Worm (Caenorhabditis elegans) whole organism, midembryonic: ENCODE measurements around the gene F19C7.8.

Experiments used
- T22C8.4 ChIP-seq: fragments of 200-800 bp; sonication (Bioruptor generic); IDR thresholded peaks from 2 replicates; pipeline ENCODE4 v1.3.6; 2022; ENCODE audit warnings: missing genetic modification characterization, missing compliant biosample characterization
- cog-1 ChIP-seq: sonication (generic microtip); optimal IDR thresholded peaks from 2 replicates; lab custom pipeline; 2016; ENCODE audit warnings: missing genetic modification characterization, missing compliant biosample characterization
- flt-1 ChIP-seq: fragments of 200-800 bp; sonication (Bioruptor generic); IDR thresholded peaks from 2 replicates; pipeline ENCODE4 v1.3.6; 2022; ENCODE audit warnings: missing genetic modification characterization, missing compliant biosample characterization
- klf-2 ChIP-seq: fragments of 200-800 bp; sonication (Bioruptor generic); conservative IDR thresholded peaks from 2 replicates; pipeline ENCODE4 v1.3.6; 2022; ENCODE audit warnings: missing genetic modification reagents, missing genetic modification characterization, missing compliant biosample characterization
- med-1 ChIP-seq: sonication (generic microtip); optimal IDR thresholded peaks from 2 replicates; lab custom pipeline; 2017; ENCODE audit warnings: missing genetic modification characterization, mild to moderate bottlenecking, missing compliant biosample characterization, antibody characterized with exemption, missing genetic modification reagents; ENCODE audit not compliant: insufficient read depth
- ref-1 ChIP-seq: fragments of 200-800 bp; sonication (Bioruptor generic); conservative IDR thresholded peaks from 2 replicates; pipeline ENCODE4 v1.3.6; 2022; ENCODE audit warnings: missing genetic modification reagents, missing genetic modification characterization, missing compliant biosample characterization
- tab-1 ChIP-seq: fragments of 200-800 bp; sonication (Bioruptor generic); IDR thresholded peaks from 2 replicates; pipeline ENCODE4 v1.3.6; 2022; ENCODE audit warnings: missing genetic modification characterization, missing compliant biosample characterization
- ztf-23 ChIP-seq: fragments of 200-800 bp; sonication (Bioruptor generic); IDR thresholded peaks from 2 replicates; pipeline ENCODE4 v1.3.6; 2022; ENCODE audit warnings: missing genetic modification reagents, missing genetic modification characterization, missing compliant biosample characterization
- ztf-29 ChIP-seq: fragments of 200-800 bp; sonication (Bioruptor generic); IDR thresholded peaks from 2 replicates; pipeline ENCODE4 v1.3.6; 2022; ENCODE audit warnings: missing genetic modification reagents, missing genetic modification characterization, missing compliant biosample characterization

F19C7.8 gene

DNA sequence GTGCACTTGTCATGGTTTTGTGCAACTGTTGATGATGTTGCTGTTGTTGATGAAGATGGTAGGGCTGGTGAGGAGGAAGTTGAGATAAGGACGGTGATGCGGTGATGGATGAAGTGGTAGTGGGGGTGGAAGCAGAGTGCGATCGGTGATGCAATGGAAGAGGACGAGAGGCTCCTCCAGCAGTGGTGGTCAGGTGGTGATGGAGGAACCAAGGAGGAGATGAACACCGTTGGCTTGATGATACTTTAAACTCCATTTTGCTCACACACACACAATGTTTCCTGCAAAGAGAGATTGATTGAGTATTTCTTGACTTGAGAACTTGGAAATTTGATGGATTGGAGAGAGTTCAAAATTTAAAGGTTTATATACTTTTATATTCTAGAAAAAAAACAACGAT, at the start of gene F19C7.8:
F19C7.8 (minus strand) TSS at position 256 of the 400 bp plus-strand sequence.
- TF ChIP-seq tab-1 (GFP tag; lab: Robert Waterston, UW) (no peak), med-1 (GFP tag; lab: Kevin White, UChicago) (no peak), ztf-29 (GFP tag; lab: Robert Waterston, UW) (no peak), klf-2 (no peak), flt-1 (no peak), T22C8.4 (no peak), cog-1 (tag; lab: Kevin White, UChicago) (no peak), ref-1 (no peak), ztf-23 (GFP tag; lab: Robert Waterston, UW) (no peak)

ce11 chrIV:4686898-4687297, 49.0 kb upstream of the F19C7.8 start:
- TF ChIP-seq ref-1, result no peak
- no peak for TF ChIP-seq flt-1
- TF ChIP-seq ztf-29 (GFP tag; lab: Robert Waterston, UW), result no peak
- TF ChIP-seq ztf-23 (GFP tag; lab: Robert Waterston, UW), result no peak
- no peak for TF ChIP-seq tab-1 (GFP tag; lab: Robert Waterston, UW)
- TF ChIP-seq cog-1 (tag; lab: Kevin White, UChicago), result no peak
- TF ChIP-seq klf-2, result no peak
- no peak for TF ChIP-seq T22C8.4
- TF ChIP-seq med-1 (GFP tag; lab: Kevin White, UChicago), result no peak

DNA sequence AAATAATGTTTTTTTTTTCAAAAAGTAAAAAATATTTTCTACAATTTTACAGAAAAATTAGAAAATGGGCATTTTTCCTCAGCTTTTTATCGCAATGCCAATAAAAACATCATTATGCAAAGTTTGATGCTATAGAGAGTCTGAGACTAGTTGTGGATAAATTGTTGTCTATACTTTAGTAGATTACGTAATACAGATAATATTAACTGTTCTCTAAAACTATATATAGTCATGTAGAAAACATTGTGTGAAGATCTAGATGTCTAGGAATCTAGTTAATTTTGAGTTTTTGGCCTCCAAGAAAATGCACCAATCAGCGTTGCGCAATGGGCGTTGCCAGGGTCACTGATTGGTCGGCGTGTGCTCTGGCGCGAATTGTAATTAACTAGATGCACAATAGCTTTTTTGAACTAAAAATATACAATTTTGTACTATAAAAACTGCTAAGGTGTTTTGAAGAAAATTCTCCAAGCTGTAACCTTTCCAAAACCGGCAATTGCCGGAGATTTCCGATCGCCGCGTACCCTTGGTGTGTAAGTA, 48.5 kb upstream of the F19C7.8 start:
- no peak for TF ChIP-seq ref-1
- TF ChIP-seq T22C8.4, result no peak
- TF ChIP-seq ztf-23 (GFP tag; lab: Robert Waterston, UW), result no peak
- no peak for TF ChIP-seq klf-2
- no peak for TF ChIP-seq med-1 (GFP tag; lab: Kevin White, UChicago)
- TF ChIP-seq tab-1 (GFP tag; lab: Robert Waterston, UW), result no peak
- no peak for TF ChIP-seq flt-1
- TF ChIP-seq ztf-29 (GFP tag; lab: Robert Waterston, UW), result no peak
- no peak for TF ChIP-seq cog-1 (tag; lab: Kevin White, UChicago)

- TF ChIP-seq ztf-23 (GFP tag; lab: Robert Waterston, UW), result no peak
- TF ChIP-seq tab-1 (GFP tag; lab: Robert Waterston, UW), result no peak
- TF ChIP-seq T22C8.4, result no peak
- TF ChIP-seq flt-1, result no peak
- TF ChIP-seq cog-1 (tag; lab: Kevin White, UChicago), result no peak
- no peak for TF ChIP-seq med-1 (GFP tag; lab: Kevin White, UChicago)
- TF ChIP-seq ztf-29 (GFP tag; lab: Robert Waterston, UW), result no peak
- TF ChIP-seq ref-1, result no peak
- TF ChIP-seq klf-2, result no peak
Measured at ce11 chrIV:4683149-4683548, 45.3 kb upstream of the F19C7.8 start.

DNA sequence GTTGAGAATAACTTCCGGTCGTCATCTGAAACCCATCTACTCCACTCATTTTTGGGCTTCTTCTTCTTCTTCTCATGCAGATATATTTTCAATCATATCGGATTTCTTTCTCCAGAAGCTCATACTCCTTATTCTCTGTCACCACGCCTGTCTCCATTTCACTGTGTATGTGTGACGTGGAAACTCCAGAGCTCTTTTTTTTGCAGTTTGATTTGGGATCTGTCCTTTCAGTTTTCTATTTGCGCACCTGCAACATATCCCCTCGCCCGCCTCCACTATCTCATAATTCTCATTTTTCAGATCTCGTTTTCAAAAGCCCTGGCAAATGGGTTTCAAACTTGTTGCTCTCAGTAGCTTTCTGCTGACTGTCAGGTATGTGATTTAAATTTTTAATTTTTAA, 40.8 kb upstream of the F19C7.8 start, which contains the start of gene kin-36:
kin-36 (plus strand) TSS at position 301 of the 400 bp plus-strand sequence.
- TF ChIP-seq ztf-23 (GFP tag; lab: Robert Waterston, UW), result no peak
- no peak for TF ChIP-seq cog-1 (tag; lab: Kevin White, UChicago)
- no peak for TF ChIP-seq flt-1
- TF ChIP-seq tab-1 (GFP tag; lab: Robert Waterston, UW), result no peak
- TF ChIP-seq ref-1, result no peak
- TF ChIP-seq med-1 (GFP tag; lab: Kevin White, UChicago), result no peak
- no peak for TF ChIP-seq T22C8.4
- TF ChIP-seq ztf-29 (GFP tag; lab: Robert Waterston, UW), result no peak

- no peak for TF ChIP-seq ztf-29 (GFP tag; lab: Robert Waterston, UW)
- TF ChIP-seq cog-1 (tag; lab: Kevin White, UChicago), result no peak
- no peak for TF ChIP-seq ztf-23 (GFP tag; lab: Robert Waterston, UW)
- no peak for TF ChIP-seq med-1 (GFP tag; lab: Kevin White, UChicago)
- no peak for TF ChIP-seq flt-1
- TF ChIP-seq klf-2, result no peak
- no peak for TF ChIP-seq ref-1
- TF ChIP-seq tab-1 (GFP tag; lab: Robert Waterston, UW), result no peak
- no peak for TF ChIP-seq T22C8.4
Measured at ce11 chrIV:4674322-4674721, 36.4 kb upstream of the F19C7.8 start.

DNA sequence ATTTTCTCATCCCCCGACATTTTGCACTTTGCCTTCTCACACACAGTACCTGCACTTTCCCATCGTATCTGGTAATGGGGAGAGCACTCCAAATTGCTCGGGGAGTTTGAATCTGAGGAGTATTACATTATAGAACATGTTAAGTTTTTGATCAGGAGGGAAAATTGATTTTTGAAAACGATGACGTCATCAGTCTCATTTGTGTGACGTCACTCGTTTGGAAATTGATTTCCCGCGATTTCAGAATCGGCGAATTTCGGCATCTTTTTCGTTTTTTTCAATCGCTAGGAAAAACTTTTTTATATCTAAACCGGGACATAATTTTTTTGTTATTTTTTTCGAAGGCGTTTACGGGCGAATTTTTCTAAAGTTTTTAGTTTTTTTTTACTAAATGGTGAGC, 35.4 kb upstream of the F19C7.8 start:
- TF ChIP-seq ztf-29 (GFP tag; lab: Robert Waterston, UW) (no peak), cog-1 (tag; lab: Kevin White, UChicago) (no peak), T22C8.4 (no peak), flt-1 (no peak), klf-2 (no peak), med-1 (GFP tag; lab: Kevin White, UChicago) (no peak), tab-1 (GFP tag; lab: Robert Waterston, UW) (no peak), ref-1 (no peak), ztf-23 (GFP tag; lab: Robert Waterston, UW) (no peak)

DNA sequence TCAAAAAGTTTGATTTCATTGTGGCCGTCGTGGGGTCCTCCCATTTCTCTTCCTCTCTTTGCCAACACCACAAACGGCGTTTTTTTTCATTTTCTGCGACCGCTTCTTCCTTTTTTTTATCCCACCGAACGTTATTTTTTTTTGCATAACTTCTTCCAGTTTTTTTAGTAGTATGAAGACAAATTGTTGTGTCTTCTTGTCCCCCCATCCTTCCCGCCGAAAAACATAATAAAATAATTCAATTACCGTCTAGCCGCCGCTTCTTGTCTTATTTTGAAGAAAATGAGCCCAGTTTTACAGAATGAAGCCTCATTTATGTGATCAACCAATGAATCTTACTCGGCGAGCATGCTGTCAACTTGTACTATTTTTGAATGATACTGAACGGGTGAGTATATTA, 31.3 kb upstream of the F19C7.8 start, which contains the start of gene F29B9.12:
F29B9.12 (plus strand) TSS at position 301 of the 400 bp plus-strand sequence.
- TF ChIP-seq ztf-29 (GFP tag; lab: Robert Waterston, UW) (no peak), klf-2 (no peak), T22C8.4 (no peak), tab-1 (GFP tag; lab: Robert Waterston, UW) (no peak), ref-1 (no peak), ztf-23 (GFP tag; lab: Robert Waterston, UW) (no peak), cog-1 (tag; lab: Kevin White, UChicago) (no peak)

DNA sequence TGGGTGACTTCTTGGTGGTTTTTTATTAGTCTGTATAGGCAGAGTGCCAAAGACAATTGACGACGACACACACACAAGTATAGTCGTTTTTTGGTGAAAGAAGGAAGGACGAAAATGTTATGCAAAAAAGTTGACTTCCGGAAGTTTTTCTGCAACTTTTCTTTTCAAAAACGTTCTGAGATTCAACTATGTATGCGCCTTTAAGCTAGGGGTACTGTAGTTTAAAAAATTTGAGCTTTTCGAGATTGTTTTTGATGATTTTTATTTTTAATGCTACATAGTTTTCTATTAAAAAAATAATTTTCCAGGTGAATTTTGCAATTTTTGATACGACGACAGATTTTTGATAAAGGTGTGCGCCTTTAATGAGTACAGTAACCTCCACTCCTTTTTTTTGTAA, 29.9 kb upstream of the F19C7.8 start:
- TF ChIP-seq ztf-23 (GFP tag; lab: Robert Waterston, UW), result no peak
- no peak for TF ChIP-seq T22C8.4
- TF ChIP-seq ztf-29 (GFP tag; lab: Robert Waterston, UW), result no peak
- no peak for TF ChIP-seq med-1 (GFP tag; lab: Kevin White, UChicago)
- no peak for TF ChIP-seq cog-1 (tag; lab: Kevin White, UChicago)
- TF ChIP-seq klf-2, result no peak
- TF ChIP-seq ref-1, result no peak
- no peak for TF ChIP-seq tab-1 (GFP tag; lab: Robert Waterston, UW)
- no peak for TF ChIP-seq flt-1

DNA sequence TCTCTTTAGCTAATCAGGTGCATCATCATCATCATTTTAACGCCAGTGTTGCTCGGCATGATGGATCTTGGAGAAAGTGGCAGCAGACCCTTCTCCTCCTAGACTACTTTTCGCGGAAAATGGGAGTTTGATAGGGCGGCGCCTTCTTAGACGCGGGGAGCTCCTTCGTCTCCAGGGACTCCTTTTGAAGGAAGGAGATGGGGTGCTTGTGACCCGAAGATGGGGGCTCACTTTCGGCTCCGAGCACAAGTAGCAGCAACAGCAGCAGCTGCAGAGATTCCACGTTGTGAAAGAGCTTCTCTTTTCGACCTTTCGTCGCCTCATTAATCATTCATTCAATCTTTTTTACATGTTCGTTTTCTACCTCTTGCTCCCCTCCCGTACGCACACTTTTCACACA, 29.5 kb upstream of the F19C7.8 start:
- no peak for TF ChIP-seq med-1 (GFP tag; lab: Kevin White, UChicago)
- TF ChIP-seq ztf-23 (GFP tag; lab: Robert Waterston, UW), result no peak
- TF ChIP-seq tab-1 (GFP tag; lab: Robert Waterston, UW), result no peak
- TF ChIP-seq ztf-29 (GFP tag; lab: Robert Waterston, UW), result no peak
- TF ChIP-seq T22C8.4, result no peak
- TF ChIP-seq cog-1 (tag; lab: Kevin White, UChicago), result no peak
- TF ChIP-seq flt-1, result no peak
- no peak for TF ChIP-seq ref-1
- no peak for TF ChIP-seq klf-2
